Fruit fly (Drosophila melanogaster): Measurements from ENCODE around the gene CG3199.

DNA sequence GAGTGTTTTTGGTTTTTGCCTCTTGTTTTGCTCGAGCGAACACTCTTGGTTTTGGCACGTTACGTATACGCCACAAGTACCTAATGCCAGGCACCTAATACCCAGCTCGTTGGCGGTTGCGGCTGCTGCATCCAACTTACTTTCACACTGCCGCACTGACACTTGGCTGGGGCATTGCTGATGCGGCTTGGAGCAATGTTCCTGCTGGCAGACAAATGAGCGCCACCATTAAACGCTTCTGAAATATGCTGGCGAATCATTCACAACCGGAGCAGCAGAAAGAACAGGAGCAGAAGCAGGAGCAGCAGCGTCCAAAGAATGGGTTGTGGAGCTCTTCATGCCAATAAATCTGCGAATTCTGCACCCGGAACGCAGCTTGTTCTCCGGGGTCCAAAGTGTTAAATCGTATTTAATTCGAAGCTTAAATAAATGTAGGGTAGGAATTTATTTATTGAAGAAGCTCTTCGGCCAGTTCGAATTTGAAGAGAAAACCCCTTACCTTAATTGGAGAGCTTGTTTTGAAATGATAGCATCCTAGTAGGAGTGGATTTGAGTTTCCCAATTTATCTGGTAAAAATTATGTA, at the start of gene CG3199:
- TF ChIP-seq CG8301 (tag; optimal IDR thresholded peaks at IDR 0.05) (no peak), CG10348 (GFP tag; IDR thresholded peaks at IDR 0.05) (no peak), rn (GFP tag; IDR thresholded peaks at IDR 0.05) (no peak), CG8159 (tag; optimal IDR thresholded peaks at IDR 0.05) (no peak), CG15710 (tag; optimal IDR thresholded peaks at IDR 0.05) (no peak), EcR (GFP tag; optimal IDR thresholded peaks at IDR 0.05) (no peak), CG17806 (tag; optimal IDR thresholded peaks at IDR 0.05) (no peak), CG9948 (tag; optimal IDR thresholded peaks at IDR 0.05) (no peak), fd96Ca (GFP tag; IDR thresholded peaks at IDR 0.05) (no peak), CG34367 (tag; optimal IDR thresholded peaks at IDR 0.05) (no peak), CG13204 (GFP tag; optimal IDR thresholded peaks at IDR 0.05) (no peak), CG32121 (GFP tag; IDR thresholded peaks at IDR 0.05) (no peak), Snoo (tag; optimal IDR thresholded peaks at IDR 0.05) (no peak)

Data from whole organism, pupa.